Worm (Caenorhabditis elegans): ENCODE results near the gene Y7A5A.20.

ce11 chrX:15876936-15877335 is 48.8 kb downstream of the Y7A5A.20 start:
- no peak for TF ChIP-seq W03F9.2 (tag; optimal IDR thresholded peaks at IDR 0.05)
- no peak for TF ChIP-seq dao-5 (tag; optimal IDR thresholded peaks at IDR 0.05)

Measured in whole organism, L4/young adult.